Worm (Caenorhabditis elegans) whole organism, early embryonic: ENCODE results near the gene Y40B10A.5.

Experiments used
- B0310.2 ChIP-seq: sonication (generic microtip); optimal IDR thresholded peaks from 2 replicates; lab custom pipeline; 2016; ENCODE audit warnings: mild to moderate bottlenecking, missing genetic modification characterization, missing compliant biosample characterization
- F13C5.2 ChIP-seq: sonication (generic microtip); optimal IDR thresholded peaks from 2 replicates; lab custom pipeline; 2017; ENCODE audit warnings: mild to moderate bottlenecking, missing genetic modification characterization, inconsistent platforms, missing compliant biosample characterization
- ama-1 ChIP-seq: fragments of 150-350 bp; optimal IDR thresholded peaks from 2 replicates; lab custom pipeline; 2014
- ceh-13 ChIP-seq: fragments of 200-800 bp; sonication (Bioruptor generic); optimal IDR thresholded peaks from 2 replicates; lab custom pipeline; 2018; ENCODE audit warnings: mild to moderate bottlenecking, missing genetic modification characterization, missing compliant biosample characterization
- ceh-36 ChIP-seq: sonication (generic microtip); optimal IDR thresholded peaks from 2 replicates; lab custom pipeline; 2016; ENCODE audit warnings: missing genetic modification characterization, inconsistent platforms, missing compliant biosample characterization
- hmg-4 ChIP-seq: fragments of 200-800 bp; sonication (Bioruptor generic); optimal IDR thresholded peaks from 2 replicates; lab custom pipeline; 2018; ENCODE audit warnings: mild to moderate bottlenecking, missing genetic modification characterization, missing compliant biosample characterization
- hnd-1 ChIP-seq: sonication (generic microtip); optimal IDR thresholded peaks from 2 replicates; lab custom pipeline; 2016; ENCODE audit warnings: missing genetic modification characterization, missing compliant biosample characterization
- tbx-11 ChIP-seq: fragments of 200-800 bp; sonication (Bioruptor generic); IDR thresholded peaks from 2 replicates; pipeline ENCODE4 v1.3.6; 2022; ENCODE audit warnings: missing genetic modification characterization, missing compliant biosample characterization
- tbx-37 ChIP-seq: fragments of 200-800 bp; sonication (Bioruptor generic); conservative IDR thresholded peaks from 2 replicates; pipeline ENCODE4 v1.3.6; 2022; ENCODE audit warnings: missing genetic modification reagents, missing genetic modification characterization, missing compliant biosample characterization
- tra-4 ChIP-seq: sonication (generic microtip); optimal IDR thresholded peaks from 2 replicates; lab custom pipeline; 2017; ENCODE audit warnings: missing genetic modification characterization, missing compliant biosample characterization

- no peak for TF ChIP-seq ama-1
- no peak for TF ChIP-seq hmg-4 (GFP tag; lab: Kevin White, UChicago)
- TF ChIP-seq ceh-13 (GFP tag; lab: Kevin White, UChicago) = no peak
- TF ChIP-seq F13C5.2 (tag; lab: Kevin White, UChicago) = no peak
- no peak for TF ChIP-seq tbx-37
- TF ChIP-seq tbx-11 (GFP tag; lab: Robert Waterston, UW) = no peak
- TF ChIP-seq ceh-36 (tag; lab: Kevin White, UChicago) = no peak
- no peak for TF ChIP-seq tra-4 (tag; lab: Kevin White, UChicago)
- TF ChIP-seq hnd-1 (tag; lab: Kevin White, UChicago) = no peak
- TF ChIP-seq B0310.2 = no peak
These were observed 27.0 kb upstream of the Y40B10A.5 start, which contains the start of gene Y40B10A.9 for ce11 chrV:2072807-2073206.
